Worm (Caenorhabditis elegans): ENCODE data around the gene npax-3.

npax-3 gene

ce11 chrIV:10790353-10790752 is 37.6 kb downstream of the npax-3 start, which contains the start of gene pept-2:
pept-2 (plus strand) TSS chrIV:10790653.
- TF ChIP-seq aly-2 (tag; optimal IDR thresholded peaks at IDR 0.05) (no peak), alr-1 (tag; optimal IDR thresholded peaks at IDR 0.05; ENCODE audit: borderline replicate concordance) (no peak), blmp-1 (tag; optimal IDR thresholded peaks at IDR 0.05) (peak; percentile 24), nhr-71 (tag; optimal IDR thresholded peaks at IDR 0.05) (no peak), ceh-8 (GFP tag; optimal IDR thresholded peaks at IDR 0.05) (no peak), mdl-1 (tag; optimal IDR thresholded peaks at IDR 0.05) (no peak), ets-5 (GFP tag; IDR thresholded peaks at IDR 0.05) (no peak), dpl-1 (GFP tag; optimal IDR thresholded peaks at IDR 0.05) (no peak)

- no peak for TF ChIP-seq efl-1 (optimal IDR thresholded peaks at IDR 0.05)
- peak in 1 of 2 experiments; percentile 29 for TF ChIP-seq efl-1 (GFP tag; optimal IDR thresholded peaks at IDR 0.05 in 1 of 2)
- no peak for TF ChIP-seq nhr-85 (tag)
- TF ChIP-seq mdl-1 (tag; optimal IDR thresholded peaks at IDR 0.05): no peak
- TF ChIP-seq hlh-4 (tag; optimal IDR thresholded peaks at IDR 0.05): no peak
- TF ChIP-seq ces-1 (GFP tag; optimal IDR thresholded peaks at IDR 0.05): no peak
- no peak for TF ChIP-seq nhr-28 (tag; optimal IDR thresholded peaks at IDR 0.05)
- no peak for TF ChIP-seq lin-39 (tag; optimal IDR thresholded peaks at IDR 0.05)
- no peak for TF ChIP-seq ets-5 (GFP tag; IDR thresholded peaks at IDR 0.05)
Observed at ce11 chrIV:10786731-10787130, 41.2 kb downstream of the npax-3 start, which contains the start of gene srd-7. srd-7 (minus strand) TSS chrIV:10786831.

- TF ChIP-seq ceh-90 (tag; optimal IDR thresholded peaks at IDR 0.05) (no peak), ets-5 (GFP tag; IDR thresholded peaks at IDR 0.05) (no peak), egl-13 (tag; optimal IDR thresholded peaks at IDR 0.05) (no peak), sup-37 (GFP tag; optimal IDR thresholded peaks at IDR 0.05) (no peak), lin-39 (tag; optimal IDR thresholded peaks at IDR 0.05) (no peak), swsn-7 (tag; optimal IDR thresholded peaks at IDR 0.05) (no peak), nhr-90 (tag; optimal IDR thresholded peaks at IDR 0.05; ENCODE audit: poor library complexity) (peak; percentile 43), C04F5.9 (tag; optimal IDR thresholded peaks at IDR 0.05) (no peak), hlh-17 (GFP tag; optimal IDR thresholded peaks at IDR 0.05; ENCODE audit: borderline replicate concordance) (no peak), unc-30 (tag; optimal IDR thresholded peaks at IDR 0.05) (no peak), snu-23 (GFP tag; optimal IDR thresholded peaks at IDR 0.05) (peak; percentile 34), irx-1 (tag; optimal IDR thresholded peaks at IDR 0.05) (no peak), nhr-20 (tag; optimal IDR thresholded peaks at IDR 0.05) (peak; percentile 66), nhr-237 (tag; optimal IDR thresholded peaks at IDR 0.05) (no peak), tlp-1 (tag; optimal IDR thresholded peaks at IDR 0.05) (no peak), sox-4 (tag; optimal IDR thresholded peaks at IDR 0.05) (no peak), egl-27 (tag; optimal IDR thresholded peaks at IDR 0.05) (no peak), fkh-4 (tag; optimal IDR thresholded peaks at IDR 0.05; ENCODE audit: borderline replicate concordance) (no peak), nhr-28 (tag; optimal IDR thresholded peaks at IDR 0.05) (no peak), nhr-47 (tag; optimal IDR thresholded peaks at IDR 0.05) (no peak), tbx-2 (tag; optimal IDR thresholded peaks at IDR 0.05) (peak; percentile 24), elt-3 (tag; optimal IDR thresholded peaks at IDR 0.05) (peak in 5 of 6 experiments; percentile 18 to 91 (median 49)), elt-2 (tag; optimal IDR thresholded peaks at IDR 0.05) (no peak), nhr-19 (GFP tag; conservative IDR thresholded peaks at IDR 0.05) (peak; percentile 38; the same call in 1 of the 2 replicates), nhr-71 (tag; optimal IDR thresholded peaks at IDR 0.05) (no peak), dsc-1 (tag; optimal IDR thresholded peaks at IDR 0.05) (no peak), lsy-2 (tag; optimal IDR thresholded peaks at IDR 0.05) (peak in 1 of 2 experiments; percentile 23), zag-1 (tag; optimal IDR thresholded peaks at IDR 0.05) (no peak), pag-3 (tag; optimal IDR thresholded peaks at IDR 0.05; ENCODE audit: borderline replicate concordance, insufficient read depth) (no peak), lin-35 (GFP tag; optimal IDR thresholded peaks at IDR 0.05) (peak in 1 of 2 experiments; percentile 25), rnt-1 (tag; optimal IDR thresholded peaks at IDR 0.05) (no peak), ama-1 (optimal IDR thresholded peaks at IDR 0.05) (no peak), aly-2 (tag; optimal IDR thresholded peaks at IDR 0.05) (no peak), nhr-84 (tag; optimal IDR thresholded peaks at IDR 0.05) (no peak), blmp-1 (tag; optimal IDR thresholded peaks at IDR 0.05) (peak; percentile 72), Y116A8C.19 (tag; optimal IDR thresholded peaks at IDR 0.05; ENCODE audit: borderline replicate concordance) (no peak), nhr-85 (tag) (peak; percentile 90), mdl-1 (tag; optimal IDR thresholded peaks at IDR 0.05) (peak in 1 of 2 experiments; percentile 27), lin-14 (GFP tag; optimal IDR thresholded peaks at IDR 0.05) (peak; percentile 50), alr-1 (tag; optimal IDR thresholded peaks at IDR 0.05; ENCODE audit: borderline replicate concordance) (no peak)
Observed at ce11 chrIV:10784085-10784484, 43.9 kb downstream of the npax-3 start.
